Worm (Caenorhabditis elegans) whole organism, midembryonic: ENCODE measurements around the gene Y17D7B.10.

Source experiments
- flt-1 ChIP-seq: fragments of 200-800 bp; sonication (Bioruptor generic); IDR thresholded peaks from 2 replicates; pipeline ENCODE4 v1.3.6; 2022; ENCODE audit warnings: missing genetic modification characterization, missing compliant biosample characterization
- klf-2 ChIP-seq: fragments of 200-800 bp; sonication (Bioruptor generic); conservative IDR thresholded peaks from 2 replicates; pipeline ENCODE4 v1.3.6; 2022; ENCODE audit warnings: missing genetic modification reagents, missing genetic modification characterization, missing compliant biosample characterization
- tab-1 ChIP-seq: fragments of 200-800 bp; sonication (Bioruptor generic); IDR thresholded peaks from 2 replicates; pipeline ENCODE4 v1.3.6; 2022; ENCODE audit warnings: missing genetic modification characterization, missing compliant biosample characterization

- TF ChIP-seq tab-1 (GFP tag; lab: Robert Waterston, UW) (no peak), klf-2 (GFP tag; lab: Robert Waterston, UW) (no peak), flt-1 (no peak)
These were observed 27.2 kb downstream of the Y17D7B.10 start, which contains the start of gene C54E10.3 for ce11 chrV:18810705-18811104.
